Worm (Caenorhabditis elegans) whole organism, midembryonic: ENCODE measurements around the gene vha-18.

Experiments used
- T22C8.4 ChIP-seq: fragments of 200-800 bp; sonication (Bioruptor generic); IDR thresholded peaks from 2 replicates; pipeline ENCODE4 v1.3.6; 2022; ENCODE audit warnings: missing genetic modification characterization, missing compliant biosample characterization
- cog-1 ChIP-seq: sonication (generic microtip); optimal IDR thresholded peaks from 2 replicates; lab custom pipeline; 2016; ENCODE audit warnings: missing genetic modification characterization, missing compliant biosample characterization
- flt-1 ChIP-seq: fragments of 200-800 bp; sonication (Bioruptor generic); IDR thresholded peaks from 2 replicates; pipeline ENCODE4 v1.3.6; 2022; ENCODE audit warnings: missing genetic modification characterization, missing compliant biosample characterization
- klf-2 ChIP-seq: fragments of 200-800 bp; sonication (Bioruptor generic); conservative IDR thresholded peaks from 2 replicates; pipeline ENCODE4 v1.3.6; 2022; ENCODE audit warnings: missing genetic modification reagents, missing genetic modification characterization, missing compliant biosample characterization
- med-1 ChIP-seq: sonication (generic microtip); optimal IDR thresholded peaks from 2 replicates; lab custom pipeline; 2017; ENCODE audit warnings: missing genetic modification characterization, mild to moderate bottlenecking, missing compliant biosample characterization, antibody characterized with exemption, missing genetic modification reagents; ENCODE audit not compliant: insufficient read depth
- ref-1 ChIP-seq: fragments of 200-800 bp; sonication (Bioruptor generic); conservative IDR thresholded peaks from 2 replicates; pipeline ENCODE4 v1.3.6; 2022; ENCODE audit warnings: missing genetic modification reagents, missing genetic modification characterization, missing compliant biosample characterization
- tab-1 ChIP-seq: fragments of 200-800 bp; sonication (Bioruptor generic); IDR thresholded peaks from 2 replicates; pipeline ENCODE4 v1.3.6; 2022; ENCODE audit warnings: missing genetic modification characterization, missing compliant biosample characterization
- ztf-23 ChIP-seq: fragments of 200-800 bp; sonication (Bioruptor generic); IDR thresholded peaks from 2 replicates; pipeline ENCODE4 v1.3.6; 2022; ENCODE audit warnings: missing genetic modification reagents, missing genetic modification characterization, missing compliant biosample characterization
- ztf-29 ChIP-seq: fragments of 200-800 bp; sonication (Bioruptor generic); IDR thresholded peaks from 2 replicates; pipeline ENCODE4 v1.3.6; 2022; ENCODE audit warnings: missing genetic modification reagents, missing genetic modification characterization, missing compliant biosample characterization

vha-18 gene

ce11 chrV:8437358-8437757 is 24.1 kb upstream of the vha-18 start:
- no peak for TF ChIP-seq T22C8.4 (GFP tag; lab: Robert Waterston, UW)

DNA sequence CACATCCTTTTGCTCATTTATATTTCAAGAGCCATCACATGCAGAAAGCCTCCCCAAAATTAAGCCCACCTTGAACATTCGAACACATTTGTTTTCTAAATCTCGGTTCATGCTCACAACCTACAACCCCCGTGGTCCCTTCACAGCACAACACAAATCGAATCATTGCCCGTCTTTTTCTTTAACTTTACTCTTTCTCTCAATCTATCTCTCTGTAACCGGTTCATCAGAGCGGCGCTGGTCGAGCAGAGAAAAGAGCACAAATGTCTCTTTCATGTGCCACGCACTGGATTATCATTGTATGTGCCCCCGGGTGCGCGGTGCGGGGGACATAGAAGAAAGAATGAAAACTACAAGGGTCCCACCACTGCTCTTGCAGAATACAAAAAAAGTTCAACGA is 22.0 kb upstream of the vha-18 start:
- TF ChIP-seq klf-2 (GFP tag; lab: Robert Waterston, UW) (no peak), tab-1 (GFP tag; lab: Robert Waterston, UW) (no peak), T22C8.4 (GFP tag; lab: Robert Waterston, UW) (no peak), ztf-23 (no peak), med-1 (GFP tag; lab: Kevin White, UChicago) (no peak), ref-1 (GFP tag; lab: Robert Waterston, UW) (no peak), cog-1 (tag; lab: Kevin White, UChicago) (no peak), flt-1 (GFP tag; lab: Robert Waterston, UW) (no peak), ztf-29 (GFP tag; lab: Robert Waterston, UW) (no peak)

- TF ChIP-seq tab-1 (GFP tag; lab: Robert Waterston, UW) (no peak), ref-1 (GFP tag; lab: Robert Waterston, UW) (no peak), ztf-23 (no peak), cog-1 (tag; lab: Kevin White, UChicago) (no peak), klf-2 (GFP tag; lab: Robert Waterston, UW) (no peak), flt-1 (GFP tag; lab: Robert Waterston, UW) (no peak), T22C8.4 (GFP tag; lab: Robert Waterston, UW) (no peak), med-1 (GFP tag; lab: Kevin White, UChicago) (no peak), ztf-29 (GFP tag; lab: Robert Waterston, UW) (no peak)
Observed at ce11 chrV:8434400-8434827, 21.1 kb upstream of the vha-18 start.

ce11 chrV:8431295-8431694 is 18.0 kb upstream of the vha-18 start:
- TF ChIP-seq flt-1 (GFP tag; lab: Robert Waterston, UW) (peak; percentile 82), T22C8.4 (GFP tag; lab: Robert Waterston, UW) (peak; percentile 72), ztf-29 (GFP tag; lab: Robert Waterston, UW) (0 out of 2 replicates have a peak, but pooled peaks have one; percentile 35), ref-1 (GFP tag; lab: Robert Waterston, UW) (peak; percentile 71), tab-1 (GFP tag; lab: Robert Waterston, UW) (peak; percentile 83; the same call in 1 of the 2 replicates), ztf-23 (peak; percentile 70; the same call in 1 of the 2 replicates)

DNA sequence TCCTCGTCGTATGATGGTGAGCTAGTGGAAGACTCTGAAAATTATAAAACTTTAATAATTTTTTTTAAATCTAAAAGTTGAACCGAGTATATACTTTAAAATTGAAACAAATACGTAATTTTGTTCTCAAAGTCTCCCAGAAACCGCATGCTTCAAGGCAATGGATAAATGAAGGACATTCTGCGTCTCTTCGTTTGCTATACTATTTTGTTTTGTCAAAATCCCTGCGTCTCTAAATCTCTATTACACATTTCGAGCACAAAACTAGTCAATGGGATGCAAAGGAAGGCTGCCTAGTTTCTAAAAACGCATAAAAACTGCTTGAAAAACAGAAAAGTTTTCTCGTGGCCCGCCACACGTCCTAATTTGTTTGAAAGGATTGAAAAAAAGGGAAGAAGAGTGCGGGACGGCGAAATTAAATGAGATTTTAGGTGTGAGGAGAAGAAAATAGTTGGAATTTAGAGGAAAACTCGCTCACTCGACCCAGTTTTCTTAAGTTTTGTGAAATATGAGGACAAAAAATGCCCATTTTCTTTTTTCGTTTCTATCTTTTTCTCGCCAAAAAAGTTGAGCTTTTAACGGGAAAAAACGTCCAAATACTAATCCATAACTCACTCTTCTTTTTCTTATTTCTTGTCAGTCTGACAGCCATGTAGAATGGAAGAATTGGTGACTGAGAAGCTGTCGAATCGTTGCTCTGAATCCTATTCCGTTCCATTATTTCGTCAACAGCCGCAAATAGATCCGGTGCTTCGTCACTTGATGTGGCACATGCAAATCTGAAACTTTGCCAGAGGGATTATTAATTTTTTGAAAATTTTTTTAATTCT is 15.5 kb upstream of the vha-18 start:
- no peak for TF ChIP-seq med-1 (GFP tag; lab: Kevin White, UChicago)
- no peak for TF ChIP-seq ztf-23
- TF ChIP-seq T22C8.4 (GFP tag; lab: Robert Waterston, UW): no peak
- no peak for TF ChIP-seq cog-1 (tag; lab: Kevin White, UChicago)
- TF ChIP-seq ref-1 (GFP tag; lab: Robert Waterston, UW): no peak
- no peak for TF ChIP-seq klf-2 (GFP tag; lab: Robert Waterston, UW)
- no peak for TF ChIP-seq ztf-29 (GFP tag; lab: Robert Waterston, UW)
- TF ChIP-seq flt-1 (GFP tag; lab: Robert Waterston, UW): no peak
- no peak for TF ChIP-seq tab-1 (GFP tag; lab: Robert Waterston, UW)

ce11 chrV:8426741-8427457 is 13.6 kb upstream of the vha-18 start:
- TF ChIP-seq klf-2 (GFP tag; lab: Robert Waterston, UW): no peak
- TF ChIP-seq med-1 (GFP tag; lab: Kevin White, UChicago): no peak
- TF ChIP-seq tab-1 (GFP tag; lab: Robert Waterston, UW): no peak
- no peak for TF ChIP-seq ref-1 (GFP tag; lab: Robert Waterston, UW)

DNA sequence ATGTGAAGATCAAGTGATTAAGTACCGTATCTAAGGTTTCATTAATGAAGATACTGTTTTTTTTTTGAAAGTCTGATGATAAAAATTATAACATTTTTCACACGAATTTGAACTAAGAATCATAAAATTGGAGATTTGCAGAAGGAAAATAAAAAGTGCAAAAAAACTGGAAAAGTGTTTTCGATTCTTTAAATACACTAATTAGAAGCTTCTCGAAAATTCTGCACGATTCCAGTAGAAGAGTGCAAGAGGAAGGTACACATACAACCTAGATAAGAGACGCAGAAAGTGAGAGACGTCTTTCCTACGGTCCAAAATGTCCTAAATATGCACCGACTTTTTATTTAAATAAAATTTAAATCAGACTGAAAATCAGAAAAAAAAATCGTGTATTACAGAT is 12.9 kb upstream of the vha-18 start:
- TF ChIP-seq flt-1 (GFP tag; lab: Robert Waterston, UW): no peak
- TF ChIP-seq cog-1 (tag; lab: Kevin White, UChicago): no peak
- no peak for TF ChIP-seq T22C8.4 (GFP tag; lab: Robert Waterston, UW)
- no peak for TF ChIP-seq tab-1 (GFP tag; lab: Robert Waterston, UW)
- no peak for TF ChIP-seq ztf-29 (GFP tag; lab: Robert Waterston, UW)
- TF ChIP-seq klf-2 (GFP tag; lab: Robert Waterston, UW): no peak
- TF ChIP-seq ztf-23: no peak
- TF ChIP-seq med-1 (GFP tag; lab: Kevin White, UChicago): no peak

DNA sequence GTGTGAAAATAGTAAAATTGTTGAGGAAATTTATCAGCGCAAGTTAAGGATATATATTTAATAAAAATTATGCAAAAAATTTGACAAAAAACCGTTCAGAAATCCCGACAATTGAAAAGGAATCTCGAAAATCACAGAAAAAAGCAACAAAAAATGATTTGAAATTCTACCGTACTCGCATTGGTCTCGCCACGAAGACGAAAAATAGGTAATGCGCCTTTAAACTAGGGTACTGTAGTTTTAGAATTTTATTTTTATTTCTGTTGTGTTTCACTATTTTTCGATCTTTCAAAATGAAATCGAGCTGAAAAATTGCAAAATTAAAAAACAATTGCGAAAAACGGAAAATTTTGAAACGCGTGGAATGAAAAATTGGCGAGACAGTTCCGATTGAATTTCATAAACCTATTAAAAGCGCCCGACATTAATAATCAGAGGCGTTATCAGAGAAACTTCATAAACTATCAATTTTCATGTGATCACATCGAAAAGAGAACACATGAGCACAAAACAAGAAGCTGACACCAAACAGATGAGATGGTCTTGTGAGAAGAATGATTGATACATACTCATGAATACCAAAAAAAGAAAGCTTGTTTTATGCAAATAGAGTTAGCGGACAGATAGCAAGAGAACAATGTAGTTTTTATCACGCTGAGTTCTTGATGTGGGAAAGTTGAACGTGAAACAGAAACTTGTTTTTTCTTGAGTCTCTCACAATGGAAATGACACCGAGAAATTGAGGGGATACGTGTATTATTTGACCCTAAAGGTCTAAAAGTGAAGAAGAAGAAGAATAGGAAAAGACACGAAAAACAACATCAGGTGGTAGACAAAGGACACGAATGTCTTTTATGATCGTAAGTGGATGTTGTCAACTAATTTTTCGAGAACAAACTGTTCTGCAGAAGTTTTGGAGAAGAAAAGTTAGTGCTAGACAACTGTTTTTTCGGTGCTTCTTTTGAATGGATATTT is 11.8 kb upstream of the vha-18 start:
- TF ChIP-seq T22C8.4 (GFP tag; lab: Robert Waterston, UW) (no peak), klf-2 (GFP tag; lab: Robert Waterston, UW) (no peak), med-1 (GFP tag; lab: Kevin White, UChicago) (no peak), ztf-29 (GFP tag; lab: Robert Waterston, UW) (no peak), ztf-23 (no peak), cog-1 (tag; lab: Kevin White, UChicago) (no peak), tab-1 (GFP tag; lab: Robert Waterston, UW) (no peak)
